Fruit fly (Drosophila melanogaster): ENCODE data around the gene Grip71.
A peak's percentile ranks its signal among the peaks of the same experiment; 100 is the strongest.

Gene Grip71

dm6 chr2L:18689376-18689775 lies 19.3 kb upstream of the Grip71 start, which contains the start of gene CG10336 (continued):
- no peak for TF ChIP-seq sens (GFP tag)
- no peak for TF ChIP-seq CG16863 (GFP tag; optimal IDR thresholded peaks at IDR 0.05)
- TF ChIP-seq run (tag; optimal IDR thresholded peaks at IDR 0.05): no peak
- TF ChIP-seq tgo (GFP tag; IDR thresholded peaks at IDR 0.05): no peak
- no peak for TF ChIP-seq nom (GFP tag; optimal IDR thresholded peaks at IDR 0.05)
- no peak for TF ChIP-seq CG1529 (GFP tag; optimal IDR thresholded peaks at IDR 0.05)
- TF ChIP-seq CG8924 (tag; optimal IDR thresholded peaks at IDR 0.05): no peak
- TF ChIP-seq CG2120 (GFP tag; optimal IDR thresholded peaks at IDR 0.05): peak; percentile 18
- TF ChIP-seq Aef1 (GFP tag; IDR thresholded peaks at IDR 0.05): no peak
- no peak for TF ChIP-seq danr (GFP tag; IDR thresholded peaks at IDR 0.05)
- no peak for TF ChIP-seq ac (GFP tag; optimal IDR thresholded peaks at IDR 0.05)
- no peak for TF ChIP-seq sd (tag; optimal IDR thresholded peaks at IDR 0.05)
- no peak for TF ChIP-seq gfzf (GFP tag; optimal IDR thresholded peaks at IDR 0.05)
- TF ChIP-seq ind (GFP tag; optimal IDR thresholded peaks at IDR 0.05): no peak
- no peak for TF ChIP-seq CG12155 (GFP tag; optimal IDR thresholded peaks at IDR 0.05)
- TF ChIP-seq Antp (GFP tag; optimal IDR thresholded peaks at IDR 0.05): no peak
- no peak for TF ChIP-seq CG2202 (tag; optimal IDR thresholded peaks at IDR 0.05)
- no peak for TF ChIP-seq onecut (GFP tag; IDR thresholded peaks at IDR 0.05)
- TF ChIP-seq CG1792 (GFP tag; optimal IDR thresholded peaks at IDR 0.05): no peak
- TF ChIP-seq Dip2 (GFP tag; IDR thresholded peaks at IDR 0.05): no peak
- 0 out of 3 replicates have a peak, but pooled peaks have one; percentile 8 for TF ChIP-seq HLH4C (GFP tag; IDR thresholded peaks at IDR 0.05; ENCODE audit: partially characterized antibody)
- no peak for TF ChIP-seq CG10321 (GFP tag; IDR thresholded peaks at IDR 0.05)
- no peak for TF ChIP-seq lbe (GFP tag; optimal IDR thresholded peaks at IDR 0.05)
- no peak for TF ChIP-seq CG10959 (GFP tag; IDR thresholded peaks at IDR 0.05)
- TF ChIP-seq sqz (GFP tag; optimal IDR thresholded peaks at IDR 0.05): peak; percentile 33
- no peak for TF ChIP-seq CG30403 (GFP tag; optimal IDR thresholded peaks at IDR 0.05)
- no peak for TF ChIP-seq gcm2 (GFP tag; optimal IDR thresholded peaks at IDR 0.05)
- TF ChIP-seq HLHmδ (GFP tag; optimal IDR thresholded peaks at IDR 0.05): no peak
- TF ChIP-seq salm (tag; optimal IDR thresholded peaks at IDR 0.05): no peak
- TF ChIP-seq dpn (GFP tag; optimal IDR thresholded peaks at IDR 0.05): no peak
- no peak for TF ChIP-seq CG14667 (GFP tag; IDR thresholded peaks at IDR 0.05)
- TF ChIP-seq Rfx (GFP tag; IDR thresholded peaks at IDR 0.05): peak; percentile 18; the same call in 1 of the 2 replicates
- TF ChIP-seq Bdp1 (GFP tag; optimal IDR thresholded peaks at IDR 0.05): no peak
- TF ChIP-seq ci (GFP tag; IDR thresholded peaks at IDR 0.05): no peak
- no peak for TF ChIP-seq CG1647 (GFP tag; optimal IDR thresholded peaks at IDR 0.05)
- TF ChIP-seq pnt (GFP tag; optimal IDR thresholded peaks at IDR 0.05): no peak
- no peak for TF ChIP-seq zf30C (GFP tag; optimal IDR thresholded peaks at IDR 0.05)
- TF ChIP-seq CG30020 (tag; optimal IDR thresholded peaks at IDR 0.05): no peak
- TF ChIP-seq CG10543 (GFP tag; optimal IDR thresholded peaks at IDR 0.05): no peak
- no peak for TF ChIP-seq sc (optimal IDR thresholded peaks at IDR 0.05)
- TF ChIP-seq sc (GFP tag; optimal IDR thresholded peaks at IDR 0.05): no peak
- peak; percentile 19; the same call in 1 of the 2 replicates for TF ChIP-seq Bgb (GFP tag; IDR thresholded peaks at IDR 0.05; ENCODE audit: partially characterized antibody)
- peak; percentile 74 for TF ChIP-seq MBD-R2 (GFP tag; IDR thresholded peaks at IDR 0.05)
- TF ChIP-seq CG6175 (GFP tag; IDR thresholded peaks at IDR 0.05): no peak
- peak; percentile 61 for TF ChIP-seq Scr (GFP tag; IDR thresholded peaks at IDR 0.05; ENCODE audit: partially characterized antibody)
- no peak for TF ChIP-seq ash1 (GFP tag; optimal IDR thresholded peaks at IDR 0.05)
- no peak for TF ChIP-seq Nf-YA (GFP tag; IDR thresholded peaks at IDR 0.05)
- TF ChIP-seq unc-4 (GFP tag; IDR thresholded peaks at IDR 0.05; ENCODE audit: partially characterized antibody): peak; percentile 39; the same call in 1 of the 2 replicates
- TF ChIP-seq Xrp1 (GFP tag; IDR thresholded peaks at IDR 0.05): no peak
- no peak for TF ChIP-seq p53 (GFP tag; optimal IDR thresholded peaks at IDR 0.05)
- TF ChIP-seq CG3726 (GFP tag; IDR thresholded peaks at IDR 0.05): no peak
- TF ChIP-seq eyg (GFP tag; optimal IDR thresholded peaks at IDR 0.05): no peak
- no peak for TF ChIP-seq en (GFP tag; optimal IDR thresholded peaks at IDR 0.05)
